Worm (Caenorhabditis elegans): ENCODE measurements around the gene Y43F8B.19.

Y43F8B.19 gene

DNA sequence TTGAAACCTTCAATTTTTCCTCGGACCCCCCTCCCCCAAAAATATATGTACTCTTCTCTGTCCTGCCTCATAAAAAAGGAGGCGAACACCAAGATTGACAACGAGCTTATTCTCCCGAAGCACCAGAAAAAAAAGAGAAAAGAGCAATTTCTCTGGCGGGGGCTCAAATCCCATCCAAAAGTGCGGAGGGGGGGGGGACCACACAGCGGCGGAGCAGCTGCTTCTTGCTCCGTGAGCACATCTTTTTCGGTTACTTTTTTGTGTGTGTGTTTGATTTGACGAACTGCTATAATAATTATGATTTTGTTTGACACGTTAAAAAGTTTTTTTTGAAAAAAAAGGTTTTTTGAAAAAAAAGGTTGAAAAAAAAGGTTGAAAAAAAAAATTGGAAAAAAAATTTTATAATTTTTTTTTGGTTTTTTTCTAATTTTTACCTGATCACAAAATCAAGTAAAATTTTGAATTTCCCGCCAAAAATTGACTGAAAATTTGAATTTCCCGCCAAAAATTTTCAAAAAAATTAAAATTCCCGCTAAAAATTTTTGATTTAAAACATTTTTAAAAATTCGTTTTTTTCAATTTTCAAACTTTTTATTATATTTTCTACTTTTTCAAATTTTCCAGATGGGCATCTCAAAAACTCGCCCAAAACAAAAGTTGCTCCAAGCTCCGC, 38.1 kb downstream of the Y43F8B.19 start, which contains the start of gene Y43F8B.10:
TSS of gene Y43F8B.10 (plus strand) at position 623 of the 673 bp plus-strand sequence.
- TF ChIP-seq eor-1 (tag; optimal IDR thresholded peaks at IDR 0.05) (no peak), nfya-1 (tag; optimal IDR thresholded peaks at IDR 0.05; ENCODE audit: insufficient read depth) (peak; percentile 9)

DNA sequence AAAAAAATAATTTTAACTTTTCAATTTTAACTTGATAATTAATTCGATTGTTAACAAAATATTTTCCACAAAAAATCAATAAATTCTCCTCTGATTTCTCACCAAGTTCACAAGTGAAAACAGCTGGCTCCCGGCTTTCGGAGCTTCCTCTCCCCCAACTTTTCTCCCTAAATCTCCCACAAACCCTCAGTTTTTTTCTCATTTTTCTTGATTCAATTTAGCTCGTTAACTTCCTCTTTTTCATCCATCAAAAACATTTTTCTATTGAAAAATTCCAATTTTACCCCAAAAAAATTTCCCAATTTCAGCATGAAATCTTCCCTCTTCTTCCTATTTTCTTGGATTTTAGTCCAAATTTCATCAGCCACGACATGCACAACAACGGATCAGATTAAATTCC, 41.7 kb downstream of the Y43F8B.19 start, which contains the start of gene Y43F8B.11:
TSS of gene Y43F8B.11 (plus strand) at position 301 of the 400 bp plus-strand sequence.
- no peak for TF ChIP-seq aly-2 (tag; optimal IDR thresholded peaks at IDR 0.05)

DNA sequence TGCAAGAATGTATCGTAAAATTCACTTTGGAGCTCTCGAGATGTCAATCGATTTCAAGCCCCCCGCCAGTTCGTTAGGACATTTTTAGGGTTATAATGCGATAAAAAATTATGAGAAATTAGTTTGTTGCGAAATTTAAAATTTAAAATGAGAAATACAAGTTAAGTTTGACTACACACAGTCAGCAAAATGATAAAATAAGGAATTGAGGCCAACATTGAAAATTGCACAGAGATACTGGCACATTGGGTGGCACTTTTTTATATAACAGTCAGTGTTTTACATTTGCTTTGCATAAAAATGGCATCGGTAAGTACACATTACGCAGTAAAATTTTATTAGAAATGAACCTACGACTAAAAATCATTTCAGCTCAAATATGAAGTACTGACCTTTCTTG, 44.0 kb downstream of the Y43F8B.19 start, which contains the start of gene Y43F8B.12:
TSS of gene Y43F8B.12 (plus strand) at position 301 of the 400 bp plus-strand sequence.
- no peak for TF ChIP-seq nhr-77 (tag; optimal IDR thresholded peaks at IDR 0.05)
- TF ChIP-seq ZK546.5 (tag; optimal IDR thresholded peaks at IDR 0.05), result no peak

DNA sequence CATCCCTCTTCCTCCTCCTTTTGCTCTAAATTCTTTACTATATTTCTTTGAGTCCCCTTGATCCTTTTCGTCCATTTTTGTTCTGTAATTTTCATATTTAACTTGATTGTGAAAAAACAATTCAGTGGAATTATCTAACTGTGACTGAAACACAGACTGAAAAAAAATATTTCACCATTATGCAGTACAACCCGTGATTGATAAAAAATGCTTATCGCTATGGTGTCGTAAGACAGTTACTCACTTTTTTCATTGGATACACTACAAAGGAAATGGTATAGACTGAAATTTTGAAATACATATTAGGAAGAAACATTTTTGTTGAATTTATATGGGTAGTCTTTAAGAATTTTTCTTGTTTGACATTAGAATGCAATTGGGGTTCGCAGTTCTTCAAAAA, 44.5 kb downstream of the Y43F8B.19 start, which contains the start of gene Y43F8B.23:
TSS of gene Y43F8B.23 (minus strand) at position 75 of the 400 bp plus-strand sequence.
- TF ChIP-seq nfya-1 (tag; optimal IDR thresholded peaks at IDR 0.05; ENCODE audit: insufficient read depth) (no peak), aly-2 (tag; optimal IDR thresholded peaks at IDR 0.05) (no peak), jun-1 (tag; optimal IDR thresholded peaks at IDR 0.05) (peak; percentile 41), mdl-1 (tag; optimal IDR thresholded peaks at IDR 0.05) (no peak), pha-4 (tag; optimal IDR thresholded peaks at IDR 0.05) (peak; percentile 52), elt-2 (tag; optimal IDR thresholded peaks at IDR 0.05) (peak; percentile 81), ama-1 (optimal IDR thresholded peaks at IDR 0.05) (no peak), pqm-1 (tag; optimal IDR thresholded peaks at IDR 0.05) (peak; percentile 63), nhr-77 (tag; optimal IDR thresholded peaks at IDR 0.05) (no peak)

DNA sequence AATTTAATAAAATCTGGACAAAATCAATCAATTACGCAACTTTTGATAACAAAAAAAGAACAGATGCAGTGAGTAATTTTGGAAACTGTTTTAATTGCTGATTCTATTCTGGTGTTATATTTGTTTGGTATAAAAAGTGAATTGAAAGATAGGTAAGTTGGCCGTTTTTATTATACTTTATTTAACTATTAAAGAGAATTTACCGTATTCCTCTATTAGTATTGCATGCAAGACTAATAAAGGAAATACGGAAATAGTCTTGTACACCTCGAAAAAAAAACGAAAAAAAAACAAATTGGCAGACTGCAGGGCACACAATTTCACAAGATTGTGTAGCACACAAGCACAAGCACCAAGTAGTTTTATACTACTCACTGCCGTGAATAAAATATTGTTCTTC, 49.5 kb downstream of the Y43F8B.19 start, which contains the start of gene Y43F8B.25:
TSS of gene Y43F8B.25 (plus strand) at position 301 of the 400 bp plus-strand sequence.
- TF ChIP-seq daf-12 (tag; optimal IDR thresholded peaks at IDR 0.05) (no peak), egl-27 (tag; optimal IDR thresholded peaks at IDR 0.05) (no peak), snpc-4 (tag; optimal IDR thresholded peaks at IDR 0.05) (no peak), ceh-16 (tag; optimal IDR thresholded peaks at IDR 0.05) (no peak), fos-1 (tag; optimal IDR thresholded peaks at IDR 0.05) (no peak), ZK546.5 (tag; optimal IDR thresholded peaks at IDR 0.05) (no peak), skn-1 (tag; optimal IDR thresholded peaks at IDR 0.05) (no peak), ceh-28 (tag; optimal IDR thresholded peaks at IDR 0.05) (no peak), jun-1 (tag; optimal IDR thresholded peaks at IDR 0.05) (no peak), tbx-2 (tag; optimal IDR thresholded peaks at IDR 0.05) (no peak), aly-2 (tag; optimal IDR thresholded peaks at IDR 0.05) (no peak), nhr-237 (tag; optimal IDR thresholded peaks at IDR 0.05) (no peak), nhr-12 (tag; optimal IDR thresholded peaks at IDR 0.05) (no peak), pha-4 (tag; optimal IDR thresholded peaks at IDR 0.05) (no peak), ama-1 (optimal IDR thresholded peaks at IDR 0.05) (no peak), ceh-9 (tag; optimal IDR thresholded peaks at IDR 0.05) (no peak), mdl-1 (tag; optimal IDR thresholded peaks at IDR 0.05) (no peak), elt-1 (tag; optimal IDR thresholded peaks at IDR 0.05) (no peak)

DNA sequence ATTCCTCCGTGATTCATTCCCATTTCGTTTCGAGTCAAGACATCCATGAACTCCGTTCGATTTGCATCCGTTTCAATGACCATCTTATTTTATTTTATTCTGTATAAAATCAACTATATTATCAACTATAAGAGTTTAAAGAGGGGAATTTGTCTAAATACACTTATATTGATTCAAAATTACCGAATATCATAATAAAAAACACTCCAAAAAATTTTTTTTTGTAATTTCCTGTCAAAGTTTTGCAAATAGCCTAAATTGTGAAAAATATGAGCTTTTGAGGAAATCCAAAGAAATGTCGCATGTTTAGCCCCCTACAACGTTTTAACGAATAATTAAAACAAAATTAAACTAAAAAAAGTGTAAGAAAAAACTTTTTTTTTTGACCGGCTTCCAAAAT, 50.1 kb downstream of the Y43F8B.19 start, which contains the start of gene Y43F8B.15:
TSS of gene Y43F8B.15 (minus strand) at position 101 of the 400 bp plus-strand sequence.
- TF ChIP-seq lsy-12 (tag; optimal IDR thresholded peaks at IDR 0.05) (no peak), hmg-11 (tag; optimal IDR thresholded peaks at IDR 0.05) (no peak), nhr-12 (tag; optimal IDR thresholded peaks at IDR 0.05) (no peak), fkh-10 (GFP tag; optimal IDR thresholded peaks at IDR 0.05) (no peak), ztf-4 (tag; optimal IDR thresholded peaks at IDR 0.05) (no peak), snpc-4 (tag; optimal IDR thresholded peaks at IDR 0.05) (no peak), ceh-16 (tag; optimal IDR thresholded peaks at IDR 0.05) (no peak), jun-1 (tag; optimal IDR thresholded peaks at IDR 0.05) (no peak), unc-39 (tag; optimal IDR thresholded peaks at IDR 0.05) (no peak), ztf-11 (tag; optimal IDR thresholded peaks at IDR 0.05) (no peak), R02D3.7 (tag; optimal IDR thresholded peaks at IDR 0.05) (no peak), lin-39 (tag; optimal IDR thresholded peaks at IDR 0.05) (no peak), nhr-76 (tag; optimal IDR thresholded peaks at IDR 0.05) (no peak), eor-1 (tag; optimal IDR thresholded peaks at IDR 0.05) (no peak), ZK546.5 (tag; optimal IDR thresholded peaks at IDR 0.05) (no peak), nhr-67 (tag; optimal IDR thresholded peaks at IDR 0.05) (no peak), nhr-28 (tag; optimal IDR thresholded peaks at IDR 0.05) (no peak)

Measured in whole organism, L3 larva.